Fruit fly (Drosophila melanogaster): ENCODE measurements around the gene CG10341.

The CG10341 gene

dm6 chr2L:18693877-18694723 lies 4.4 kb upstream of the CG10341 start (continued):
- no peak for TF ChIP-seq Eip93F (GFP tag; optimal IDR thresholded peaks at IDR 0.05)
- TF ChIP-seq Met (GFP tag; optimal IDR thresholded peaks at IDR 0.05): peak; percentile 41
- TF ChIP-seq dac (GFP tag; optimal IDR thresholded peaks at IDR 0.05): no peak
- TF ChIP-seq CG34406 (GFP tag; optimal IDR thresholded peaks at IDR 0.05): peak; percentile 28
- peak; percentile 16 for TF ChIP-seq Eip75B (GFP tag; optimal IDR thresholded peaks at IDR 0.05)
- no peak for TF ChIP-seq CG11902 (GFP tag; optimal IDR thresholded peaks at IDR 0.05)
- peak; percentile 56; the same call in 1 of the 2 replicates for TF ChIP-seq CG15336 (GFP tag; IDR thresholded peaks at IDR 0.05)
- peak; percentile 71 for TF ChIP-seq eg (GFP tag; IDR thresholded peaks at IDR 0.05)
- TF ChIP-seq CG31627 (GFP tag; optimal IDR thresholded peaks at IDR 0.05): peak; percentile 68
- no peak for TF ChIP-seq Blimp-1 (GFP tag; optimal IDR thresholded peaks at IDR 0.05)
- no peak for TF ChIP-seq Ets96B (tag; optimal IDR thresholded peaks at IDR 0.05)
- no peak for TF ChIP-seq CG11294 (GFP tag; IDR thresholded peaks at IDR 0.05)
- no peak for TF ChIP-seq Gug (GFP tag; IDR thresholded peaks at IDR 0.05)
- TF ChIP-seq spab (GFP tag; optimal IDR thresholded peaks at IDR 0.05): no peak
- TF ChIP-seq CG9139 (GFP tag; optimal IDR thresholded peaks at IDR 0.05): no peak
- TF ChIP-seq CG11762 (GFP tag; optimal IDR thresholded peaks at IDR 0.05; ENCODE audit: insufficient read depth): peak; percentile 27
- TF ChIP-seq svp (GFP tag): peak; percentile 22
- TF ChIP-seq CG10631 (GFP tag; optimal IDR thresholded peaks at IDR 0.05): peak; percentile 37
- peak; percentile 10 for TF ChIP-seq cyc (GFP tag; optimal IDR thresholded peaks at IDR 0.05)
- no peak for TF ChIP-seq CG7368 (GFP tag; optimal IDR thresholded peaks at IDR 0.05)
- no peak for TF ChIP-seq CG4318 (GFP tag; optimal IDR thresholded peaks at IDR 0.05)
- peak; percentile 51 for TF ChIP-seq lz (GFP tag; optimal IDR thresholded peaks at IDR 0.05)
- no peak for TF ChIP-seq CG6808 (GFP tag; optimal IDR thresholded peaks at IDR 0.05)
- no peak for TF ChIP-seq salr (GFP tag; optimal IDR thresholded peaks at IDR 0.05)
- TF ChIP-seq CG8319 (GFP tag; optimal IDR thresholded peaks at IDR 0.05): no peak
- TF ChIP-seq CG6163 (GFP tag; IDR thresholded peaks at IDR 0.05): peak; percentile 82
- TF ChIP-seq Sox102F (GFP tag; optimal IDR thresholded peaks at IDR 0.05): peak; percentile 70
- TF ChIP-seq fd85E (GFP tag; optimal IDR thresholded peaks at IDR 0.05): no peak
- no peak for TF ChIP-seq CG10669 (GFP tag; optimal IDR thresholded peaks at IDR 0.05)
- TF ChIP-seq CG16779 (tag; optimal IDR thresholded peaks at IDR 0.05): no peak

DNA sequence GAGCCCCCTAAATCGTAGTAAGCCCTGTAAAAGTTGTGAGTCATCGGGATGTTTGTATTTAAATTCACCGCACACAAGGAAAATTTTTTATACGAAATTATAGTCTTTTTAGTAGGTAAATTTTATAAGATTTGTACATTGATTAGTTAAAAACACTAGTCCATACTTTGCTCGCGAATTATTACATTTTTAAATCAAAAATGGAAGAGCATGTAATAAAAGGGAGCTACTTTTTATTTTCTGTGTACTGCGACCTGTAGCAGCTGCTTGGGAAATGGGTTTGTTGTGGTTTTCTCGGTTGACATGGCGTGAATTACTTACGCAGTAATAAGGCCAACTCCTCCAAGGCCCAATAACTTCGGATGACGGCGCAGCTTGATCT lies 3.8 kb upstream of the CG10341 start:
- TF ChIP-seq CG31627 (GFP tag; optimal IDR thresholded peaks at IDR 0.05) (peak; percentile 39), net (GFP tag; optimal IDR thresholded peaks at IDR 0.05) (peak; percentile 43), CG34406 (GFP tag; optimal IDR thresholded peaks at IDR 0.05) (peak; percentile 35), spab (GFP tag; optimal IDR thresholded peaks at IDR 0.05) (no peak), CG6792 (GFP tag; optimal IDR thresholded peaks at IDR 0.05) (peak; percentile 56), CG9139 (GFP tag; optimal IDR thresholded peaks at IDR 0.05) (no peak), esn (GFP tag; optimal IDR thresholded peaks at IDR 0.05) (peak; percentile 54), CG10669 (GFP tag; optimal IDR thresholded peaks at IDR 0.05) (peak; percentile 27), Eip78C (GFP tag) (peak; percentile 83), CG3032 (tag; optimal IDR thresholded peaks at IDR 0.05) (peak; percentile 7), Gug (GFP tag; IDR thresholded peaks at IDR 0.05) (0 out of 2 replicates have a peak, but pooled peaks have one; percentile 26), OdsH (GFP tag; optimal IDR thresholded peaks at IDR 0.05) (peak; percentile 66), CG6276 (GFP tag; optimal IDR thresholded peaks at IDR 0.05) (no peak), Hr39 (GFP tag; optimal IDR thresholded peaks at IDR 0.05) (peak; percentile 44), eg (GFP tag; IDR thresholded peaks at IDR 0.05) (peak; percentile 64; the same call in 2 of the 3 replicates), CG16779 (tag; optimal IDR thresholded peaks at IDR 0.05) (no peak), ss (GFP tag; optimal IDR thresholded peaks at IDR 0.05) (no peak), achi (GFP tag; optimal IDR thresholded peaks at IDR 0.05) (peak; percentile 48), CG3919 (GFP tag; optimal IDR thresholded peaks at IDR 0.05) (peak; percentile 43), CG4318 (GFP tag; optimal IDR thresholded peaks at IDR 0.05) (peak; percentile 24), CG32006 (GFP tag; optimal IDR thresholded peaks at IDR 0.05) (peak; percentile 66), CG11294 (GFP tag; IDR thresholded peaks at IDR 0.05) (no peak), salr (GFP tag; optimal IDR thresholded peaks at IDR 0.05) (peak in 1 of 2 experiments; percentile 28), dac (GFP tag; optimal IDR thresholded peaks at IDR 0.05) (no peak), CG11762 (GFP tag; optimal IDR thresholded peaks at IDR 0.05; ENCODE audit: insufficient read depth) (peak; percentile 9), CG6854 (GFP tag; optimal IDR thresholded peaks at IDR 0.05) (no peak), CG1621 (tag; optimal IDR thresholded peaks at IDR 0.05) (no peak), Lpt (GFP tag; optimal IDR thresholded peaks at IDR 0.05) (peak; percentile 13), CG10631 (GFP tag; optimal IDR thresholded peaks at IDR 0.05) (peak; percentile 53), Eip75B (GFP tag; optimal IDR thresholded peaks at IDR 0.05) (peak; percentile 58), Ets96B (tag; optimal IDR thresholded peaks at IDR 0.05) (peak; percentile 58), Hr4 (GFP tag; optimal IDR thresholded peaks at IDR 0.05) (peak; percentile 65), CG8119 (GFP tag; IDR thresholded peaks at IDR 0.05) (peak; percentile 77)

Data from whole organism, prepupa.